Fruit fly (Drosophila melanogaster) whole organism, embryonic: Measurements from ENCODE around the gene CG31495.

Experiments
- Abd-B ChIP-seq: fragments of 200-800 bp; sonication (Bioruptor generic); optimal IDR thresholded peaks from 2 replicates; lab custom pipeline; 2018; ENCODE audit warnings: missing biosample characterization, mild to moderate bottlenecking, missing genetic modification characterization, moderate library complexity
- Asciz ChIP-seq: fragments of 200-800 bp; sonication (Bioruptor generic); optimal IDR thresholded peaks from 2 replicates; lab custom pipeline; 2017; ENCODE audit warnings: missing biosample characterization, mild to moderate bottlenecking, missing genetic modification characterization, missing genetic modification reagents
- C15 ChIP-seq: fragments of 200-800 bp; sonication (Bioruptor generic); IDR thresholded peaks from 3 replicates; pipeline ENCODE4 v1.3.6; 2022; ENCODE audit warnings: missing biosample characterization, missing genetic modification characterization
- CG10959 ChIP-seq: fragments of 200-800 bp; sonication (Bioruptor generic); IDR thresholded peaks from 2 replicates; pipeline ENCODE4 v1.3.6; 2022; ENCODE audit warnings: missing biosample characterization, missing genetic modification characterization
- CG11504 ChIP-seq: fragments of 200-800 bp; sonication (Bioruptor generic); optimal IDR thresholded peaks from 3 replicates; lab custom pipeline; 2019; ENCODE audit warnings: missing biosample characterization, mild to moderate bottlenecking, missing genetic modification characterization, moderate library complexity
- CG12236 ChIP-seq: fragments of 200-800 bp; sonication (Bioruptor generic); optimal IDR thresholded peaks from 2 replicates; lab custom pipeline; 2016; ENCODE audit warnings: missing biosample characterization, missing genetic modification characterization
- CG12391 ChIP-seq: fragments of 200-800 bp; sonication (Bioruptor generic); optimal IDR thresholded peaks from 3 replicates; lab custom pipeline; 2018; ENCODE audit warnings: missing biosample characterization, mild to moderate bottlenecking, missing genetic modification characterization, moderate library complexity
- CG12744 ChIP-seq: fragments of 200-800 bp; sonication (Bioruptor generic); optimal IDR thresholded peaks from 2 replicates; lab custom pipeline; 2016; ENCODE audit warnings: missing biosample characterization, missing genetic modification characterization
- CG14050 ChIP-seq: fragments of 200-800 bp; sonication (Bioruptor generic); IDR thresholded peaks from 3 replicates; pipeline ENCODE4 v1.3.6; 2022; ENCODE audit warnings: missing biosample characterization, missing genetic modification characterization
- CG1529 ChIP-seq: fragments of 200-800 bp; sonication (Bioruptor generic); optimal IDR thresholded peaks from 3 replicates; lab custom pipeline; 2018; ENCODE audit warnings: missing biosample characterization, missing genetic modification characterization
- CG15514 ChIP-seq: fragments of 200-800 bp; sonication (Bioruptor generic); optimal IDR thresholded peaks from 3 replicates; lab custom pipeline; 2017; ENCODE audit warnings: missing biosample characterization, missing genetic modification characterization, mild to moderate bottlenecking, moderate library complexity, missing genetic modification reagents
- CG17612 ChIP-seq: fragments of 200-800 bp; sonication (Bioruptor generic); IDR thresholded peaks from 2 replicates; pipeline ENCODE4 v1.3.6; 2022; ENCODE audit warnings: missing biosample characterization, missing genetic modification characterization
- CG18599 ChIP-seq: fragments of 200-800 bp; sonication (Bioruptor generic); optimal IDR thresholded peaks from 3 replicates; lab custom pipeline; 2017; ENCODE audit warnings: missing biosample characterization, missing genetic modification characterization, mild to moderate bottlenecking, moderate library complexity, missing genetic modification reagents
- CG2678 ChIP-seq: fragments of 200-800 bp; sonication (Bioruptor generic); optimal IDR thresholded peaks from 3 replicates; lab custom pipeline; 2019; ENCODE audit warnings: missing biosample characterization, mild to moderate bottlenecking, missing genetic modification characterization, moderate library complexity
- CG2889 ChIP-seq: fragments of 200-800 bp; sonication (Bioruptor generic); IDR thresholded peaks from 3 replicates; pipeline ENCODE4 v1.3.6; 2022; ENCODE audit warnings: missing biosample characterization, missing genetic modification characterization
- CG32772 ChIP-seq: fragments of 200-800 bp; sonication (Bioruptor generic); IDR thresholded peaks from 2 replicates; pipeline ENCODE4 v1.3.6; 2022; ENCODE audit warnings: missing biosample characterization, missing genetic modification characterization
- CG4617 ChIP-seq: fragments of 200-800 bp; sonication (Bioruptor generic); optimal IDR thresholded peaks from 3 replicates; lab custom pipeline; 2016; ENCODE audit warnings: missing biosample characterization, missing genetic modification characterization, borderline replicate concordance
- CG4707 ChIP-seq: fragments of 200-800 bp; sonication (Bioruptor generic); optimal IDR thresholded peaks from 2 replicates; lab custom pipeline; 2018; ENCODE audit warnings: missing biosample characterization, mild to moderate bottlenecking, missing genetic modification characterization, moderate library complexity
- CG6654 ChIP-seq: fragments of 200-800 bp; sonication (Bioruptor generic); optimal IDR thresholded peaks from 2 replicates; lab custom pipeline; 2017; ENCODE audit warnings: missing biosample characterization, mild to moderate bottlenecking, missing genetic modification characterization
- CG9797 ChIP-seq: fragments of 200-800 bp; sonication (Bioruptor generic); optimal IDR thresholded peaks from 3 replicates; lab custom pipeline; 2018; ENCODE audit warnings: missing biosample characterization, mild to moderate bottlenecking, missing genetic modification characterization
- Ets97D ChIP-seq: fragments of 200-800 bp; sonication (Bioruptor generic); optimal IDR thresholded peaks from 3 replicates; lab custom pipeline; 2016; ENCODE audit warnings: missing biosample characterization, missing genetic modification characterization
- HHEX ChIP-seq: fragments of 200-800 bp; sonication (Bioruptor generic); optimal IDR thresholded peaks from 3 replicates; lab custom pipeline; 2017; ENCODE audit warnings: missing biosample characterization, mild to moderate bottlenecking, missing genetic modification characterization, missing genetic modification reagents
- Hmr ChIP-seq: fragments of 200-800 bp; sonication (Bioruptor generic); optimal IDR thresholded peaks from 3 replicates; lab custom pipeline; 2017; ENCODE audit warnings: mild to moderate bottlenecking, missing biosample characterization, missing genetic modification reagents, missing genetic modification characterization
- Hsf ChIP-seq: fragments of 200-800 bp; sonication (Bioruptor generic); optimal IDR thresholded peaks from 3 replicates; lab custom pipeline; 2016; ENCODE audit warnings: missing biosample characterization, missing genetic modification characterization
- MTF-1 ChIP-seq: fragments of 200-800 bp; sonication (Bioruptor generic); optimal IDR thresholded peaks from 2 replicates; lab custom pipeline; 2018; ENCODE audit warnings: missing biosample characterization, mild to moderate bottlenecking, missing genetic modification characterization, borderline replicate concordance
- Max ChIP-seq: fragments of 200-800 bp; sonication (Bioruptor generic); optimal IDR thresholded peaks from 2 replicates; lab custom pipeline; 2016; ENCODE audit warnings: missing biosample characterization, mild to moderate bottlenecking, missing genetic modification characterization
- Meics ChIP-seq: fragments of 200-800 bp; sonication (Bioruptor generic); optimal IDR thresholded peaks from 2 replicates; lab custom pipeline; 2017; ENCODE audit warnings: missing biosample characterization, mild to moderate bottlenecking, missing genetic modification characterization
- Nf-YB ChIP-seq: fragments of 200-800 bp; sonication (Bioruptor generic); optimal IDR thresholded peaks from 3 replicates; lab custom pipeline; 2019; ENCODE audit warnings: missing biosample characterization, mild to moderate bottlenecking, missing genetic modification characterization, moderate library complexity
- aop ChIP-seq: fragments of 200-800 bp; sonication (Bioruptor generic); IDR thresholded peaks from 2 replicates; pipeline ENCODE4 v1.3.6; 2022; ENCODE audit warnings: missing biosample characterization, missing genetic modification characterization
- ato ChIP-seq: fragments of 200-800 bp; sonication (Bioruptor generic); IDR thresholded peaks from 2 replicates; pipeline ENCODE4 v1.3.6; 2022; ENCODE audit warnings: missing biosample characterization, missing genetic modification characterization; ENCODE audit not compliant: partially characterized antibody
- dpn ChIP-seq, 2 experiments: fragments of 200-800 bp; sonication (Bioruptor generic); optimal IDR thresholded peaks; 3 replicates each; lab custom pipeline; 2016; ENCODE audit warnings: missing biosample characterization in 2 of 2, missing genetic modification characterization in 2 of 2
- eyg ChIP-seq: fragments of 200-800 bp; sonication (Bioruptor generic); optimal IDR thresholded peaks from 3 replicates; lab custom pipeline; 2016; ENCODE audit warnings: missing biosample characterization, missing genetic modification characterization
- ham ChIP-seq: fragments of 200-800 bp; sonication (Bioruptor generic); IDR thresholded peaks from 2 replicates; pipeline ENCODE4 v1.3.6; 2022; ENCODE audit warnings: missing biosample characterization, missing genetic modification characterization
- kay ChIP-seq: fragments of 200-800 bp; sonication (Bioruptor generic); optimal IDR thresholded peaks from 2 replicates; lab custom pipeline; 2016; ENCODE audit warnings: missing biosample characterization, missing genetic modification characterization
- ken ChIP-seq: fragments of 200-800 bp; sonication (Bioruptor generic); IDR thresholded peaks from 3 replicates; pipeline ENCODE4 v1.3.6; 2022; ENCODE audit warnings: missing biosample characterization, missing genetic modification characterization
- knrl ChIP-seq: fragments of 200-800 bp; sonication (Bioruptor generic); IDR thresholded peaks from 3 replicates; pipeline ENCODE4 v1.3.6; 2022; ENCODE audit warnings: missing biosample characterization, missing genetic modification characterization; ENCODE audit not compliant: partially characterized antibody
- mirr ChIP-seq: fragments of 200-800 bp; sonication (Bioruptor generic); optimal IDR thresholded peaks from 3 replicates; lab custom pipeline; 2018; ENCODE audit warnings: missing biosample characterization, mild to moderate bottlenecking, missing genetic modification characterization
- nau ChIP-seq: fragments of 200-800 bp; sonication (Bioruptor generic); optimal IDR thresholded peaks from 3 replicates; lab custom pipeline; 2017; ENCODE audit warnings: missing biosample characterization, mild to moderate bottlenecking, missing genetic modification characterization, missing genetic modification reagents
- onecut ChIP-seq: fragments of 200-800 bp; sonication (Bioruptor generic); IDR thresholded peaks from 2 replicates; pipeline ENCODE4 v1.3.6; 2022; ENCODE audit warnings: missing biosample characterization, missing genetic modification characterization
- peb ChIP-seq: fragments of 200-800 bp; sonication (Bioruptor generic); IDR thresholded peaks from 2 replicates; pipeline ENCODE4 v1.3.6; 2022; ENCODE audit warnings: missing biosample characterization, missing genetic modification characterization
- prd ChIP-seq, 3 experiments: fragments of >200 bp in 2 of 3; fragments of 200-800 bp in 1 of 3; sonication (Bioruptor generic) in 1 of 3; optimal IDR thresholded peaks in 2 of 3; IDR thresholded peaks in 1 of 3; 2 replicates in 2 of 3; 3 replicates in 1 of 3; pipeline versions ENCODE4 v1.3.6 to Lab custom; 2017 to 2022; ENCODE audit warnings: missing biosample characterization in 1 of 3, missing genetic modification characterization in 1 of 3
- repo ChIP-seq: fragments of 200-800 bp; sonication (Bioruptor generic); optimal IDR thresholded peaks from 2 replicates; lab custom pipeline; 2016; ENCODE audit warnings: missing biosample characterization, missing genetic modification characterization
- schlank ChIP-seq: fragments of 200-800 bp; sonication (Bioruptor generic); optimal IDR thresholded peaks from 2 replicates; lab custom pipeline; 2018; ENCODE audit warnings: missing biosample characterization, mild to moderate bottlenecking, missing genetic modification characterization
- seq ChIP-seq: fragments of 200-800 bp; sonication (Bioruptor generic); IDR thresholded peaks from 2 replicates; pipeline ENCODE4 v1.3.6; 2022; ENCODE audit warnings: missing biosample characterization, missing genetic modification characterization
- ssp ChIP-seq: fragments of 200-800 bp; sonication (Bioruptor generic); IDR thresholded peaks from 2 replicates; pipeline ENCODE4 v1.3.6; 2022; ENCODE audit warnings: missing biosample characterization, missing genetic modification characterization
- stc ChIP-seq: fragments of 200-800 bp; sonication (Bioruptor generic); IDR thresholded peaks from 2 replicates; pipeline ENCODE4 v1.3.6; 2022; ENCODE audit warnings: missing biosample characterization, missing genetic modification characterization
- tio ChIP-seq: fragments of 200-800 bp; sonication (Bioruptor generic); optimal IDR thresholded peaks from 2 replicates; lab custom pipeline; 2017; ENCODE audit warnings: missing biosample characterization, missing genetic modification characterization, inconsistent platforms
- trem ChIP-seq: fragments of 200-800 bp; optimal IDR thresholded peaks from 3 replicates; lab custom pipeline; 2019; ENCODE audit warnings: missing biosample characterization, mild to moderate bottlenecking, missing genetic modification characterization, moderate library complexity
- wek ChIP-seq: fragments of 200-800 bp; sonication (Bioruptor generic); optimal IDR thresholded peaks from 3 replicates; lab custom pipeline; 2018; ENCODE audit warnings: missing biosample characterization, mild to moderate bottlenecking, missing genetic modification characterization, moderate library complexity
- zfh2 ChIP-seq: fragments of 200-800 bp; sonication (Bioruptor generic); optimal IDR thresholded peaks from 2 replicates; lab custom pipeline; 2016; ENCODE audit warnings: missing biosample characterization, missing genetic modification characterization

CG31495 gene

DNA sequence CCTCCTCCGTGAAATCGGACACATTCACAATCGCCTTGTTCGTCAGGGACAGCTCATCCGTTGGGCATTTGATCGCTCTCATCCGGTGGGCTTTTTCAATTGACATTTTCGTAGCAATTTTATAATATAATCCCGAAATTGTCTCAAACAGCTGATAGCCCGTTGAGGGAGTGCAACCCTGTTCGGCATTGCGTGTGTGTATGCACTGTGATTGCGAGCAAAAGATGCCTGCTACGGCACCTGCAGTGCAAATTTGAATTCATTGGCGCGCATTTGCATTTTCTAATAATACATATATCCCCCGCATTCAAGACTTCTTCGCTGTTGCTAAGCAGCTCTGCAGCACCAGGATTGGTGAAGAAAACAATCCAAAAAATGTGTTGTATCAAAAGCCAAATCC lies 1.9 kb downstream of the CG31495 start, which contains the start of gene Nsf2 (continued):
- TF ChIP-seq CG12744 (GFP tag; lab: Kevin White, UChicago) = no peak
- TF ChIP-seq Asciz (GFP tag; lab: Kevin White, UChicago) = no peak
- peak; percentile 59; the same call in 1 of the 3 replicates for TF ChIP-seq ken (GFP tag; lab: Robert Waterston, UW)
- TF ChIP-seq CG17612 (GFP tag; lab: Robert Waterston, UW) = no peak
- peak; percentile 86 for TF ChIP-seq CG4617
- TF ChIP-seq Nf-YB = no peak
- peak; percentile 9 for TF ChIP-seq zfh2 (GFP tag; lab: Kevin White, UChicago)
- peak; percentile 20 for TF ChIP-seq Hmr (GFP tag; lab: Kevin White, UChicago)
- no peak for TF ChIP-seq CG14050
- TF ChIP-seq wek (GFP tag; lab: Kevin White, UChicago) = peak; percentile 14
- TF ChIP-seq stc = no peak
- TF ChIP-seq CG9797 (GFP tag; lab: Kevin White, UChicago) = peak; percentile 57
- no peak for TF ChIP-seq mirr (GFP tag; lab: Kevin White, UChicago)
- TF ChIP-seq prd (optimal IDR thresholded peaks at IDR 0.05; lab: Kevin White, UChicago) = no peak
- no peak for TF ChIP-seq prd (GFP tag; IDR thresholded peaks at IDR 0.05; lab: Robert Waterston, UW)
- no peak for TF ChIP-seq aop (GFP tag; lab: Robert Waterston, UW)
- TF ChIP-seq seq = peak; percentile 50; the same call in 1 of the 2 replicates
- no peak for TF ChIP-seq CG4707 (GFP tag; lab: Kevin White, UChicago)
- no peak for TF ChIP-seq CG2678
- no peak for TF ChIP-seq C15 (GFP tag; lab: Robert Waterston, UW)
- TF ChIP-seq CG15514 = peak; percentile 69
- no peak for TF ChIP-seq CG18599 (GFP tag; lab: Kevin White, UChicago)
- no peak for TF ChIP-seq CG2889 (GFP tag; lab: Robert Waterston, UW)
- no peak for TF ChIP-seq nau (GFP tag; lab: Kevin White, UChicago)
- no peak for TF ChIP-seq eyg
- TF ChIP-seq Hsf (GFP tag; lab: Kevin White, UChicago) = no peak
- no peak for TF ChIP-seq tio (GFP tag; lab: Kevin White, UChicago)
- TF ChIP-seq CG11504 (tag; lab: Kevin White, UChicago) = peak; percentile 37
- no peak for TF ChIP-seq CG32772 (GFP tag; lab: Robert Waterston, UW)
- no peak for TF ChIP-seq CG6654 (GFP tag; lab: Kevin White, UChicago)
- no peak for TF ChIP-seq CG12236 (GFP tag; lab: Kevin White, UChicago)
- no peak for TF ChIP-seq CG10959 (GFP tag; lab: Robert Waterston, UW)
- TF ChIP-seq MTF-1 (GFP tag; lab: Kevin White, UChicago) = peak; percentile 11
- no peak for TF ChIP-seq repo (GFP tag; lab: Kevin White, UChicago)
- peak; percentile 75 for TF ChIP-seq trem (tag; lab: Kevin White, UChicago)
- TF ChIP-seq HHEX (GFP tag; lab: Kevin White, UChicago) = no peak
- TF ChIP-seq knrl = 0 out of 3 replicates have a peak, but pooled peaks have one; percentile 34
- peak; percentile 40; the same call in 1 of the 2 replicates for TF ChIP-seq ato
- TF ChIP-seq CG12391 (tag; lab: Kevin White, UChicago) = peak; percentile 8
- TF ChIP-seq peb (GFP tag; lab: Robert Waterston, UW) = no peak
- no peak for TF ChIP-seq onecut (GFP tag; lab: Robert Waterston, UW)
- no peak for TF ChIP-seq ssp (GFP tag; lab: Robert Waterston, UW)
- TF ChIP-seq Meics (GFP tag; lab: Kevin White, UChicago) = no peak
- peak; percentile 33 for TF ChIP-seq Abd-B
- peak; percentile 19 for TF ChIP-seq Max (GFP tag; lab: Kevin White, UChicago)
- TF ChIP-seq kay = no peak
- no peak for TF ChIP-seq schlank (tag; lab: Kevin White, UChicago)
- TF ChIP-seq ham (GFP tag; lab: Robert Waterston, UW) = no peak
- TF ChIP-seq CG1529 (GFP tag; lab: Kevin White, UChicago) = no peak
- TF ChIP-seq dpn (GFP tag; optimal IDR thresholded peaks at IDR 0.05; lab: Kevin White, UChicago) = no peak
- TF ChIP-seq Ets97D (GFP tag; lab: Kevin White, UChicago) = peak; percentile 56
